Fruit fly (Drosophila melanogaster) whole organism, embryonic: ENCODE measurements around the gene tinc.

Experiments used
- Antp ChIP-seq: fragments of 200-800 bp; sonication (Bioruptor generic); optimal IDR thresholded peaks from 3 replicates; lab custom pipeline; 2016; ENCODE audit warnings: missing biosample characterization, missing genetic modification characterization
- Asciz ChIP-seq: fragments of 200-800 bp; sonication (Bioruptor generic); optimal IDR thresholded peaks from 2 replicates; lab custom pipeline; 2017; ENCODE audit warnings: missing biosample characterization, mild to moderate bottlenecking, missing genetic modification characterization, missing genetic modification reagents
- CG12155 ChIP-seq: fragments of 200-800 bp; sonication (Bioruptor generic); optimal IDR thresholded peaks from 3 replicates; lab custom pipeline; 2016; ENCODE audit warnings: missing biosample characterization, missing genetic modification characterization
- CG12236 ChIP-seq: fragments of 200-800 bp; sonication (Bioruptor generic); optimal IDR thresholded peaks from 2 replicates; lab custom pipeline; 2016; ENCODE audit warnings: missing biosample characterization, missing genetic modification characterization
- CG12659 ChIP-seq: fragments of 200-800 bp; sonication (Bioruptor generic); optimal IDR thresholded peaks from 3 replicates; lab custom pipeline; 2017; ENCODE audit warnings: mild to moderate bottlenecking, missing biosample characterization, missing genetic modification reagents, missing genetic modification characterization
- CG1647 ChIP-seq: fragments of 200-800 bp; sonication (Bioruptor generic); optimal IDR thresholded peaks from 3 replicates; lab custom pipeline; 2016; ENCODE audit warnings: missing biosample characterization, missing genetic modification characterization
- CG16815 ChIP-seq: fragments of 200-800 bp; sonication (Bioruptor generic); optimal IDR thresholded peaks from 3 replicates; lab custom pipeline; 2017; ENCODE audit warnings: missing biosample characterization, mild to moderate bottlenecking, missing genetic modification characterization
- CG17612 ChIP-seq: fragments of 200-800 bp; sonication (Bioruptor generic); IDR thresholded peaks from 2 replicates; pipeline ENCODE4 v1.3.6; 2022; ENCODE audit warnings: missing biosample characterization, missing genetic modification characterization
- CG18011 ChIP-seq: fragments of 200-800 bp; sonication (Bioruptor generic); optimal IDR thresholded peaks from 2 replicates; lab custom pipeline; 2017; ENCODE audit warnings: missing biosample characterization, missing genetic modification characterization, mild to moderate bottlenecking, moderate library complexity, missing genotype
- CG1832 ChIP-seq: fragments of 200-800 bp; sonication (Bioruptor generic); optimal IDR thresholded peaks from 2 replicates; lab custom pipeline; 2017; ENCODE audit warnings: missing biosample characterization, mild to moderate bottlenecking, missing genetic modification characterization, inconsistent platforms
- CG18764 ChIP-seq: fragments of 200-800 bp; sonication (Bioruptor generic); optimal IDR thresholded peaks from 3 replicates; lab custom pipeline; 2016; ENCODE audit warnings: missing biosample characterization, missing genetic modification characterization
- CG2129 ChIP-seq: fragments of 200-800 bp; sonication (Bioruptor generic); IDR thresholded peaks from 2 replicates; pipeline ENCODE4 v1.3.6; 2022; ENCODE audit warnings: missing biosample characterization, missing genetic modification characterization; ENCODE audit not compliant: partially characterized antibody
- CG30431 ChIP-seq: fragments of 200-800 bp; sonication (Bioruptor generic); optimal IDR thresholded peaks from 2 replicates; lab custom pipeline; 2017; ENCODE audit warnings: missing biosample characterization, missing genetic modification characterization
- CG32532 ChIP-seq: fragments of 200-800 bp; sonication (Bioruptor generic); IDR thresholded peaks from 2 replicates; pipeline ENCODE4 v1.3.6; 2022; ENCODE audit warnings: missing biosample characterization, missing genetic modification characterization
- CG3995 ChIP-seq: fragments of 200-800 bp; sonication (Bioruptor generic); optimal IDR thresholded peaks from 3 replicates; lab custom pipeline; 2016; ENCODE audit warnings: missing biosample characterization, missing genetic modification characterization
- CG4730 ChIP-seq: fragments of 200-800 bp; sonication (Bioruptor generic); IDR thresholded peaks from 2 replicates; pipeline ENCODE4 v1.3.6; 2022; ENCODE audit warnings: missing biosample characterization, missing genetic modification characterization
- CG5180 ChIP-seq: fragments of 200-800 bp; sonication (Bioruptor generic); optimal IDR thresholded peaks from 3 replicates; lab custom pipeline; 2017; ENCODE audit warnings: missing biosample characterization, missing genetic modification characterization, mild to moderate bottlenecking, moderate library complexity, missing genetic modification reagents
- CG7357 ChIP-seq: fragments of 200-800 bp; sonication (Bioruptor generic); IDR thresholded peaks from 3 replicates; pipeline ENCODE4 v1.3.6; 2022; ENCODE audit warnings: missing biosample characterization, missing genetic modification characterization
- CG7963 ChIP-seq: fragments of 200-800 bp; sonication (Bioruptor generic); IDR thresholded peaks from 3 replicates; pipeline ENCODE4 v1.3.6; 2022; ENCODE audit warnings: missing biosample characterization, missing genetic modification characterization; ENCODE audit not compliant: partially characterized antibody
- Dfd ChIP-seq, 2 experiments: fragments of >200 bp; optimal IDR thresholded peaks; 2 replicates each; lab custom pipeline; 2017; ENCODE audit warnings: missing biosample characterization in 2 of 2, missing genetic modification characterization in 2 of 2
- HmgZ ChIP-seq: fragments of 200-800 bp; sonication (Bioruptor generic); optimal IDR thresholded peaks from 2 replicates; lab custom pipeline; 2018; ENCODE audit warnings: missing biosample characterization, mild to moderate bottlenecking, missing genetic modification characterization
- Lim3 ChIP-seq: fragments of 200-800 bp; sonication (Bioruptor generic); IDR thresholded peaks from 2 replicates; pipeline ENCODE4 v1.3.6; 2022; ENCODE audit warnings: missing biosample characterization, missing genetic modification characterization
- Max ChIP-seq: fragments of 200-800 bp; sonication (Bioruptor generic); optimal IDR thresholded peaks from 2 replicates; lab custom pipeline; 2016; ENCODE audit warnings: missing biosample characterization, mild to moderate bottlenecking, missing genetic modification characterization
- PHDP ChIP-seq: fragments of 200-800 bp; sonication (Bioruptor generic); optimal IDR thresholded peaks from 3 replicates; lab custom pipeline; 2018; ENCODE audit warnings: missing biosample characterization, mild to moderate bottlenecking, missing genetic modification characterization, moderate library complexity
- Ptx1 ChIP-seq: fragments of 200-800 bp; sonication (Bioruptor generic); IDR thresholded peaks from 2 replicates; pipeline ENCODE4 v1.3.6; 2022; ENCODE audit warnings: missing biosample characterization, missing genetic modification characterization
- Rfx ChIP-seq: fragments of 200-800 bp; sonication (Bioruptor generic); IDR thresholded peaks from 2 replicates; pipeline ENCODE4 v1.3.6; 2022; ENCODE audit warnings: missing biosample characterization, missing genetic modification characterization
- Rx ChIP-seq: fragments of 200-800 bp; sonication (Bioruptor generic); IDR thresholded peaks from 2 replicates; pipeline ENCODE4 v1.3.6; 2022; ENCODE audit warnings: missing biosample characterization, missing genetic modification characterization
- Sox100B ChIP-seq: fragments of 200-800 bp; sonication (Bioruptor generic); optimal IDR thresholded peaks from 3 replicates; lab custom pipeline; 2018; ENCODE audit warnings: missing biosample characterization, mild to moderate bottlenecking, missing genetic modification characterization
- Ssrp ChIP-seq: fragments of 200-800 bp; sonication (Bioruptor generic); optimal IDR thresholded peaks from 2 replicates; lab custom pipeline; 2018; ENCODE audit warnings: missing biosample characterization, mild to moderate bottlenecking, missing genetic modification characterization, moderate library complexity
- ara ChIP-seq: fragments of 200-800 bp; sonication (Bioruptor generic); IDR thresholded peaks from 2 replicates; pipeline ENCODE4 v1.3.6; 2022; ENCODE audit warnings: missing biosample characterization, missing genetic modification characterization
- bab2 ChIP-seq: fragments of 200-800 bp; sonication (Bioruptor generic); optimal IDR thresholded peaks from 2 replicates; lab custom pipeline; 2016; ENCODE audit warnings: missing biosample characterization, missing genetic modification characterization
- cas ChIP-seq: fragments of 200-800 bp; sonication (Bioruptor generic); IDR thresholded peaks from 2 replicates; pipeline ENCODE4 v1.3.6; 2022; ENCODE audit warnings: missing biosample characterization, missing genetic modification characterization
- chif ChIP-seq, 2 experiments: fragments of 200-800 bp; sonication (Bioruptor generic); optimal IDR thresholded peaks; 3 replicates each; lab custom pipeline; 2016; ENCODE audit warnings: missing biosample characterization in 2 of 2, missing genetic modification characterization in 2 of 2
- chinmo ChIP-seq: fragments of 200-800 bp; sonication (Bioruptor generic); IDR thresholded peaks from 4 replicates; pipeline ENCODE4 v1.3.6; 2022; ENCODE audit warnings: missing biosample characterization, missing genetic modification characterization; ENCODE audit not compliant: partially characterized antibody
- emc ChIP-seq: fragments of 200-800 bp; sonication (Bioruptor generic); optimal IDR thresholded peaks from 2 replicates; lab custom pipeline; 2016; ENCODE audit warnings: missing biosample characterization, missing genetic modification characterization
- gfzf ChIP-seq: fragments of 200-800 bp; sonication (Bioruptor generic); optimal IDR thresholded peaks from 2 replicates; lab custom pipeline; 2016; ENCODE audit warnings: missing biosample characterization, mild to moderate bottlenecking, missing genetic modification characterization, moderate library complexity
- insv ChIP-seq, 2 experiments: fragments of 200-800 bp; sonication (Bioruptor generic); optimal IDR thresholded peaks; 3 replicates each; lab custom pipeline; 2016 to 2018; ENCODE audit warnings: missing biosample characterization in 2 of 2, missing genetic modification characterization in 2 of 2
- lilli ChIP-seq: fragments of 200-800 bp; sonication (Bioruptor generic); optimal IDR thresholded peaks from 3 replicates; lab custom pipeline; 2016; ENCODE audit warnings: missing biosample characterization, missing genetic modification characterization
- mld ChIP-seq: fragments of 200-800 bp; sonication (Bioruptor generic); IDR thresholded peaks from 3 replicates; pipeline ENCODE4 v1.3.6; 2022; ENCODE audit warnings: missing biosample characterization, missing genetic modification characterization; ENCODE audit not compliant: partially characterized antibody
- nerfin-1 ChIP-seq: fragments of 200-800 bp; sonication (Bioruptor generic); optimal IDR thresholded peaks from 3 replicates; lab custom pipeline; 2019; ENCODE audit warnings: missing biosample characterization, mild to moderate bottlenecking, missing genetic modification characterization, moderate library complexity
- odd ChIP-seq: fragments of 200-800 bp; sonication (Bioruptor generic); optimal IDR thresholded peaks from 2 replicates; lab custom pipeline; 2017; ENCODE audit warnings: missing biosample characterization, mild to moderate bottlenecking, missing genetic modification characterization
- pan ChIP-seq, 4 experiments: fragments of >200 bp in 3 of 4; fragments of 200-800 bp in 1 of 4; sonication (Bioruptor generic) in 1 of 4; optimal IDR thresholded peaks in 3 of 4; IDR thresholded peaks in 1 of 4; 2 replicates each; pipeline versions ENCODE4 v1.3.6 to Lab custom; 2017 to 2022; ENCODE audit warnings: missing biosample characterization in 2 of 4, missing genetic modification characterization in 2 of 4, mixed read lengths in 1 of 4
- prd ChIP-seq, 3 experiments: fragments of >200 bp in 2 of 3; fragments of 200-800 bp in 1 of 3; sonication (Bioruptor generic) in 1 of 3; optimal IDR thresholded peaks in 2 of 3; IDR thresholded peaks in 1 of 3; 2 replicates in 2 of 3; 3 replicates in 1 of 3; pipeline versions ENCODE4 v1.3.6 to Lab custom; 2017 to 2022; ENCODE audit warnings: missing biosample characterization in 1 of 3, missing genetic modification characterization in 1 of 3
- sr ChIP-seq: fragments of 200-800 bp; sonication (Bioruptor generic); IDR thresholded peaks from 3 replicates; pipeline ENCODE4 v1.3.6; 2022; ENCODE audit warnings: missing biosample characterization, missing genetic modification characterization
- tll ChIP-seq, 2 experiments: fragments of 200-800 bp in 1 of 2; fragments of >200 bp in 1 of 2; sonication (Bioruptor generic) in 1 of 2; optimal IDR thresholded peaks; 2 replicates each; lab custom pipeline; 2017 to 2019; ENCODE audit warnings: missing biosample characterization in 2 of 2, missing genetic modification characterization in 2 of 2, mild to moderate bottlenecking in 1 of 2, moderate library complexity in 1 of 2
- tna ChIP-seq: fragments of 200-800 bp; sonication (Bioruptor generic); IDR thresholded peaks from 2 replicates; pipeline ENCODE4 v1.3.6; 2022; ENCODE audit warnings: missing biosample characterization, missing genetic modification characterization; ENCODE audit not compliant: partially characterized antibody
- zen2 ChIP-seq: fragments of 200-800 bp; sonication (Bioruptor generic); IDR thresholded peaks from 3 replicates; pipeline ENCODE4 v1.3.6; 2022; ENCODE audit warnings: missing biosample characterization, missing genetic modification characterization; ENCODE audit not compliant: partially characterized antibody
- zf30C ChIP-seq: fragments of 200-800 bp; sonication (Bioruptor generic); optimal IDR thresholded peaks from 3 replicates; lab custom pipeline; 2018; ENCODE audit warnings: missing biosample characterization, mild to moderate bottlenecking, missing genetic modification characterization

Gene tinc

DNA sequence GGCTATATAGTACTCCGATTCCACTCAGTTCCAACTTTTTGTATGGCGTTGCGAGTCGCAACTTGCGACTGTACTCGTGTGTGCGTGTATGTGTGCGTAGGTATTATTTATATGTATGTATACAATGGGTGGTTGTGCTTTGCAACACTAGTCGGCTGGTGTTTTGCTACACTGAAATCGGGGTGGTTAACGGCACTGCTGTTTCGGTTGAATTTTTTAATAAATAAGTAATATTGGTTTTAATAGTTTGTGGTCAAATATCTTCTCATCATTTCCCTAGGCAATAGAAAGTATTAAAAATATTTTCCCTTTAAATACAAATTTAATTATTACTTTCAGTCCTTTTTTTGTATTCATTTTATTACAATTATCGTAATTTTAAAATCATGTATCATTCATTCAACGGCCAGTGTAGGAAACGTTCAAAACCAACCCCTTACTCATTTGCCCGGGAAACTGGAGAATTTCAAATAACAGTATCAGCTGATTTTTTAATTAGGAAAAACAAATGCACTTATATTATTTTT lies 13.1 kb upstream of the tinc start, which contains the start of gene CG7379 (continued):
- TF ChIP-seq CG12236 (GFP tag; lab: Kevin White, UChicago) (peak; percentile 14), Lim3 (GFP tag; lab: Robert Waterston, UW) (no peak; the same call in 1 of the 2 replicates), bab2 (GFP tag; lab: Kevin White, UChicago) (peak; percentile 88), lilli (GFP tag; lab: Kevin White, UChicago) (peak; percentile 89), Ssrp (tag; lab: Kevin White, UChicago) (peak; percentile 60), Ptx1 (GFP tag; lab: Robert Waterston, UW) (peak; percentile 80), CG18764 (GFP tag; lab: Kevin White, UChicago) (peak; percentile 78), Rfx (peak; percentile 95), pan (optimal IDR thresholded peaks at IDR 0.05; lab: Kevin White, UChicago) (no peak), pan (GFP tag; optimal IDR thresholded peaks at IDR 0.05 in 1 of 2, IDR thresholded peaks at IDR 0.05 in 1 of 2) (peak in 1 of 2 experiments; percentile 56), Max (peak; percentile 81), CG30431 (peak; percentile 84), chif (GFP tag; optimal IDR thresholded peaks at IDR 0.05; lab: Kevin White, UChicago) (peak; percentile 73 to 75), CG17612 (no peak), CG4730 (peak; percentile 62), insv (GFP tag; optimal IDR thresholded peaks at IDR 0.05; lab: Kevin White, UChicago) (peak in 1 of 2 experiments; percentile 73), CG3995 (GFP tag; lab: Kevin White, UChicago) (peak; percentile 75), Rx (GFP tag; lab: Robert Waterston, UW) (peak; percentile 61; the same call in 1 of the 2 replicates), mld (GFP tag; lab: Robert Waterston, UW) (no peak), odd (GFP tag; lab: Kevin White, UChicago) (peak; percentile 17), HmgZ (peak; percentile 93), CG5180 (peak; percentile 68), sr (GFP tag; lab: Robert Waterston, UW) (peak; percentile 25; the same call in 1 of the 3 replicates), zf30C (GFP tag; lab: Kevin White, UChicago) (peak; percentile 24), CG2129 (GFP tag; lab: Robert Waterston, UW) (no peak), emc (peak; percentile 69), Asciz (GFP tag; lab: Kevin White, UChicago) (peak; percentile 59), prd (optimal IDR thresholded peaks at IDR 0.05; lab: Kevin White, UChicago) (no peak), prd (GFP tag; IDR thresholded peaks at IDR 0.05; lab: Robert Waterston, UW) (peak; percentile 74), Sox100B (peak; percentile 80), zen2 (GFP tag; lab: Robert Waterston, UW) (no peak), cas (GFP tag; lab: Robert Waterston, UW) (peak; percentile 66), tna (GFP tag; lab: Robert Waterston, UW) (no peak), Antp (GFP tag; lab: Kevin White, UChicago) (peak; percentile 81), CG7357 (GFP tag; lab: Robert Waterston, UW) (0 out of 3 replicates have a peak, but pooled peaks have one; percentile 33), CG1832 (no peak), CG16815 (GFP tag; lab: Kevin White, UChicago) (peak; percentile 91), CG1647 (GFP tag; lab: Kevin White, UChicago) (peak; percentile 87), PHDP (tag; lab: Kevin White, UChicago) (peak; percentile 58), Dfd (GFP tag; optimal IDR thresholded peaks at IDR 0.05; lab: Kevin White, UChicago) (no peak), chinmo (GFP tag; lab: Robert Waterston, UW) (no peak), tll (GFP tag; optimal IDR thresholded peaks at IDR 0.05; lab: Kevin White, UChicago) (no peak), CG18011 (GFP tag; lab: Kevin White, UChicago) (peak; percentile 77), ara (GFP tag; lab: Robert Waterston, UW) (peak; percentile 71; the same call in 1 of the 2 replicates), CG12155 (GFP tag; lab: Kevin White, UChicago) (peak; percentile 89), gfzf (GFP tag; lab: Kevin White, UChicago) (peak; percentile 22), nerfin-1 (peak; percentile 71), CG12659 (GFP tag; lab: Kevin White, UChicago) (peak; percentile 95), CG7963 (GFP tag; lab: Robert Waterston, UW) (no peak), CG32532 (GFP tag; lab: Robert Waterston, UW) (peak; percentile 87)
